Fruit fly (Drosophila melanogaster) whole organism, adult: ENCODE results near the gene Eogt.

Experiments used
- CG7045 ChIP-seq: fragments of 200-800 bp; sonication (Bioruptor generic); optimal IDR thresholded peaks from 2 replicates; lab custom pipeline; 2017; ENCODE audit warnings: missing biosample characterization, mild to moderate bottlenecking, missing genetic modification characterization
- Crg-1 ChIP-seq: fragments of 200-800 bp; sonication (Bioruptor generic); optimal IDR thresholded peaks from 2 replicates; lab custom pipeline; 2016; ENCODE audit warnings: missing biosample characterization, missing genetic modification characterization
- Mnt ChIP-seq: fragments of 200-800 bp; sonication (Bioruptor generic); optimal IDR thresholded peaks from 2 replicates; lab custom pipeline; 2016; ENCODE audit warnings: missing biosample characterization, mild to moderate bottlenecking, missing genetic modification characterization
- cic ChIP-seq: fragments of 200-800 bp; sonication (Bioruptor generic); optimal IDR thresholded peaks from 2 replicates; lab custom pipeline; 2017; ENCODE audit warnings: missing biosample characterization, mild to moderate bottlenecking, missing genetic modification characterization, moderate library complexity
- cnc ChIP-seq, 2 experiments: fragments of >200 bp; optimal IDR thresholded peaks; 2 replicates each; lab custom pipeline; 2017
- ovo ChIP-seq: fragments of 200-800 bp; sonication (Bioruptor generic); optimal IDR thresholded peaks from 2 replicates; lab custom pipeline; 2016; ENCODE audit warnings: missing biosample characterization, missing genetic modification characterization
- pad ChIP-seq: fragments of 200-800 bp; sonication (Bioruptor generic); optimal IDR thresholded peaks from 3 replicates; lab custom pipeline; 2017; ENCODE audit warnings: missing biosample characterization, missing genetic modification characterization, mild to moderate bottlenecking, moderate library complexity, missing genetic modification reagents
- tj ChIP-seq: fragments of 200-800 bp; sonication (Bioruptor generic); optimal IDR thresholded peaks from 3 replicates; lab custom pipeline; 2017; ENCODE audit warnings: missing biosample characterization, mild to moderate bottlenecking, missing genetic modification characterization, moderate library complexity
- toe ChIP-seq: fragments of 200-800 bp; sonication (Bioruptor generic); optimal IDR thresholded peaks from 2 replicates; lab custom pipeline; 2016; ENCODE audit warnings: missing biosample characterization, missing genetic modification characterization

DNA sequence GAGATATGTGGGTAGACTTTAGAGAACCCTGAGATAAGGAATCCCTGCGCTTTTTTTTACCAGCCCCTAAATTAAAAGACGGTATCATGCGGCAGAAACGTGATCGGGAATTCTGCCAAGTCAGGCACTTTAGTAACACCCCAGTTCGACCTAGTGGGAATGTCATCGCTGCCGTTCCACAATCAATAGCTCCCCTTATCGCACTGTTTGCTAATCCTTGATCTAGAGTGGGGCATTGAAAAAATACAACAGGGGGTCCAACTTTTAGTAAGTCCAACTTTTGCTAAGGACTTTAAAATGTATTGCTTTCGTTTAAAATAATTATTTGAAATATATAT, 8.8 kb upstream of the Eogt start:
- TF ChIP-seq pad (GFP tag; lab: Kevin White, UChicago) = no peak
- peak; percentile 38 to 93 for TF ChIP-seq cnc (optimal IDR thresholded peaks at IDR 0.05; lab: Kevin White, UChicago)
- TF ChIP-seq ovo = no peak
- peak; percentile 62 for TF ChIP-seq tj (GFP tag; lab: Kevin White, UChicago)
- TF ChIP-seq toe (GFP tag; lab: Kevin White, UChicago) = no peak
- no peak for TF ChIP-seq cic (GFP tag; lab: Kevin White, UChicago)
- no peak for TF ChIP-seq Mnt (GFP tag; lab: Kevin White, UChicago)
- no peak for TF ChIP-seq CG7045 (GFP tag; lab: Kevin White, UChicago)
- TF ChIP-seq Crg-1 (GFP tag; lab: Kevin White, UChicago) = no peak
